Fruit fly (Drosophila melanogaster) whole organism, embryonic: ENCODE data around the gene CG6659.

Source experiments
- B-H1 ChIP-seq: fragments of 200-800 bp; sonication (Bioruptor generic); IDR thresholded peaks from 3 replicates; pipeline ENCODE4 v1.3.6; 2022; ENCODE audit warnings: missing biosample characterization, missing genetic modification characterization
- B-H2 ChIP-seq: fragments of 200-800 bp; sonication (Bioruptor generic); optimal IDR thresholded peaks from 2 replicates; lab custom pipeline; 2018; ENCODE audit warnings: missing biosample characterization, mild to moderate bottlenecking, missing genetic modification characterization
- CG10462 ChIP-seq: fragments of 200-800 bp; sonication (Bioruptor generic); optimal IDR thresholded peaks from 2 replicates; lab custom pipeline; 2016; ENCODE audit warnings: missing biosample characterization, missing genetic modification characterization
- CG10959 ChIP-seq: fragments of 200-800 bp; sonication (Bioruptor generic); IDR thresholded peaks from 2 replicates; pipeline ENCODE4 v1.3.6; 2022; ENCODE audit warnings: missing biosample characterization, missing genetic modification characterization
- CG12155 ChIP-seq: fragments of 200-800 bp; sonication (Bioruptor generic); optimal IDR thresholded peaks from 3 replicates; lab custom pipeline; 2016; ENCODE audit warnings: missing biosample characterization, missing genetic modification characterization
- CG12391 ChIP-seq: fragments of 200-800 bp; sonication (Bioruptor generic); optimal IDR thresholded peaks from 3 replicates; lab custom pipeline; 2018; ENCODE audit warnings: missing biosample characterization, mild to moderate bottlenecking, missing genetic modification characterization, moderate library complexity
- CG12942 ChIP-seq: fragments of 200-800 bp; sonication (Bioruptor generic); optimal IDR thresholded peaks from 3 replicates; lab custom pipeline; 2016; ENCODE audit warnings: missing biosample characterization, missing genetic modification characterization
- CG13894 ChIP-seq: fragments of 200-800 bp; sonication (Bioruptor generic); optimal IDR thresholded peaks from 3 replicates; lab custom pipeline; 2018; ENCODE audit warnings: missing biosample characterization, mild to moderate bottlenecking, missing genetic modification characterization, moderate library complexity
- CG14667 ChIP-seq: fragments of 200-800 bp; sonication (Bioruptor generic); IDR thresholded peaks from 2 replicates; pipeline ENCODE4 v1.3.6; 2022; ENCODE audit warnings: missing biosample characterization, missing genetic modification characterization
- CG17568 ChIP-seq: fragments of 200-800 bp; sonication (Bioruptor generic); optimal IDR thresholded peaks from 2 replicates; lab custom pipeline; 2018; ENCODE audit warnings: missing biosample characterization, mild to moderate bottlenecking, missing genetic modification characterization, moderate library complexity
- CG18619 ChIP-seq: fragments of 200-800 bp; sonication (Bioruptor generic); optimal IDR thresholded peaks from 3 replicates; lab custom pipeline; 2017; ENCODE audit warnings: missing biosample characterization, mild to moderate bottlenecking, missing genetic modification characterization
- CG2116 ChIP-seq: fragments of 200-800 bp; sonication (Bioruptor generic); optimal IDR thresholded peaks from 3 replicates; lab custom pipeline; 2018; ENCODE audit warnings: missing biosample characterization, mild to moderate bottlenecking, missing genetic modification characterization
- CG2889 ChIP-seq: fragments of 200-800 bp; sonication (Bioruptor generic); IDR thresholded peaks from 3 replicates; pipeline ENCODE4 v1.3.6; 2022; ENCODE audit warnings: missing biosample characterization, missing genetic modification characterization
- CG30431 ChIP-seq: fragments of 200-800 bp; sonication (Bioruptor generic); optimal IDR thresholded peaks from 2 replicates; lab custom pipeline; 2017; ENCODE audit warnings: missing biosample characterization, missing genetic modification characterization
- CG31388 ChIP-seq: fragments of 200-800 bp; sonication (Bioruptor generic); optimal IDR thresholded peaks from 2 replicates; lab custom pipeline; 2016; ENCODE audit warnings: missing biosample characterization, missing genetic modification characterization
- CG4328 ChIP-seq: fragments of 200-800 bp; sonication (Bioruptor generic); optimal IDR thresholded peaks from 3 replicates; lab custom pipeline; 2017; ENCODE audit warnings: missing biosample characterization, missing genetic modification reagents, missing genetic modification characterization
- CG43689 ChIP-seq: fragments of 200-800 bp; sonication (Bioruptor generic); IDR thresholded peaks from 2 replicates; pipeline ENCODE4 v1.3.6; 2022; ENCODE audit warnings: missing biosample characterization, missing genetic modification characterization
- CG7556 ChIP-seq: fragments of 200-800 bp; sonication (Bioruptor generic); optimal IDR thresholded peaks from 2 replicates; lab custom pipeline; 2017; ENCODE audit warnings: missing biosample characterization, mild to moderate bottlenecking, missing genetic modification characterization
- CG7987 ChIP-seq: fragments of 200-800 bp; sonication (Bioruptor generic); optimal IDR thresholded peaks from 2 replicates; lab custom pipeline; 2018; ENCODE audit warnings: missing biosample characterization, mild to moderate bottlenecking, missing genetic modification characterization, moderate library complexity
- CG8924 ChIP-seq: fragments of 200-800 bp; optimal IDR thresholded peaks from 3 replicates; lab custom pipeline; 2019; ENCODE audit warnings: missing biosample characterization, mild to moderate bottlenecking, missing genetic modification characterization, moderate library complexity
- CG9609 ChIP-seq: fragments of 200-800 bp; sonication (Bioruptor generic); optimal IDR thresholded peaks from 3 replicates; lab custom pipeline; 2016; ENCODE audit warnings: missing biosample characterization, missing genetic modification characterization
- Camta ChIP-seq: fragments of 200-800 bp; sonication (Bioruptor generic); optimal IDR thresholded peaks from 2 replicates; lab custom pipeline; 2016; ENCODE audit warnings: missing biosample characterization, missing genetic modification characterization
- Chrac-16 ChIP-seq: fragments of 200-800 bp; sonication (Bioruptor generic); optimal IDR thresholded peaks from 3 replicates; lab custom pipeline; 2016; ENCODE audit warnings: missing biosample characterization, missing genetic modification characterization
- Dbx ChIP-seq: fragments of 200-800 bp; sonication (Bioruptor generic); IDR thresholded peaks from 3 replicates; pipeline ENCODE4 v1.3.6; 2022; ENCODE audit warnings: missing biosample characterization, missing genetic modification characterization
- Doc2 ChIP-seq: fragments of 200-800 bp; sonication (Bioruptor generic); IDR thresholded peaks from 2 replicates; pipeline ENCODE4 v1.3.6; 2022; ENCODE audit warnings: missing biosample characterization, missing genetic modification characterization
- ERR ChIP-seq: fragments of 200-800 bp; sonication (Bioruptor generic); optimal IDR thresholded peaks from 2 replicates; lab custom pipeline; 2016; ENCODE audit warnings: missing biosample characterization, missing genetic modification characterization
- Gug ChIP-seq: fragments of 200-800 bp; sonication (Bioruptor generic); IDR thresholded peaks from 4 replicates; pipeline ENCODE4 v1.3.6; 2022; ENCODE audit warnings: missing biosample characterization, missing genetic modification characterization
- HmgD ChIP-seq: fragments of 200-800 bp; sonication (Bioruptor generic); optimal IDR thresholded peaks from 3 replicates; lab custom pipeline; 2016; ENCODE audit warnings: missing biosample characterization, missing genetic modification characterization
- Meics ChIP-seq: fragments of 200-800 bp; sonication (Bioruptor generic); optimal IDR thresholded peaks from 2 replicates; lab custom pipeline; 2017; ENCODE audit warnings: missing biosample characterization, mild to moderate bottlenecking, missing genetic modification characterization
- ara ChIP-seq: fragments of 200-800 bp; sonication (Bioruptor generic); IDR thresholded peaks from 2 replicates; pipeline ENCODE4 v1.3.6; 2022; ENCODE audit warnings: missing biosample characterization, missing genetic modification characterization
- bab2 ChIP-seq: fragments of 200-800 bp; sonication (Bioruptor generic); optimal IDR thresholded peaks from 2 replicates; lab custom pipeline; 2016; ENCODE audit warnings: missing biosample characterization, missing genetic modification characterization
- corto ChIP-seq: fragments of 200-800 bp; sonication (Bioruptor generic); optimal IDR thresholded peaks from 2 replicates; lab custom pipeline; 2016; ENCODE audit warnings: missing biosample characterization, mild to moderate bottlenecking, missing genetic modification characterization, moderate library complexity
- crp ChIP-seq, 2 experiments: fragments of 200-800 bp; sonication (Bioruptor generic); optimal IDR thresholded peaks; 2 replicates in 1 of 2; 3 replicates in 1 of 2; lab custom pipeline; 2017; ENCODE audit warnings: missing biosample characterization in 2 of 2, missing genetic modification characterization in 2 of 2, mild to moderate bottlenecking in 1 of 2, moderate library complexity in 1 of 2
- dmrt11E ChIP-seq: fragments of 200-800 bp; sonication (Bioruptor generic); optimal IDR thresholded peaks from 3 replicates; lab custom pipeline; 2018; ENCODE audit warnings: missing biosample characterization, mild to moderate bottlenecking, missing genetic modification characterization, moderate library complexity
- dysf ChIP-seq: fragments of 200-800 bp; sonication (Bioruptor generic); IDR thresholded peaks from 3 replicates; pipeline ENCODE4 v1.3.6; 2022; ENCODE audit warnings: missing biosample characterization, missing genetic modification characterization
- ken ChIP-seq: fragments of 200-800 bp; sonication (Bioruptor generic); IDR thresholded peaks from 3 replicates; pipeline ENCODE4 v1.3.6; 2022; ENCODE audit warnings: missing biosample characterization, missing genetic modification characterization
- nau ChIP-seq: fragments of 200-800 bp; sonication (Bioruptor generic); optimal IDR thresholded peaks from 3 replicates; lab custom pipeline; 2017; ENCODE audit warnings: missing biosample characterization, mild to moderate bottlenecking, missing genetic modification characterization, missing genetic modification reagents
- oc ChIP-seq: fragments of 200-800 bp; sonication (Bioruptor generic); optimal IDR thresholded peaks from 2 replicates; lab custom pipeline; 2018; ENCODE audit warnings: missing biosample characterization, mild to moderate bottlenecking, missing genetic modification characterization, moderate library complexity
- onecut ChIP-seq: fragments of 200-800 bp; sonication (Bioruptor generic); IDR thresholded peaks from 2 replicates; pipeline ENCODE4 v1.3.6; 2022; ENCODE audit warnings: missing biosample characterization, missing genetic modification characterization
- org-1 ChIP-seq: fragments of 200-800 bp; sonication (Bioruptor generic); optimal IDR thresholded peaks from 2 replicates; lab custom pipeline; 2017; ENCODE audit warnings: missing biosample characterization, missing genetic modification characterization
- pb ChIP-seq: fragments of 200-800 bp; sonication (Bioruptor generic); optimal IDR thresholded peaks from 3 replicates; lab custom pipeline; 2016; ENCODE audit warnings: missing biosample characterization, missing genetic modification characterization
- pita ChIP-seq: fragments of 200-800 bp; sonication (Bioruptor generic); optimal IDR thresholded peaks from 2 replicates; lab custom pipeline; 2017; ENCODE audit warnings: missing biosample characterization, mild to moderate bottlenecking, missing genetic modification characterization
- shn ChIP-seq: fragments of 200-800 bp; sonication (Bioruptor generic); optimal IDR thresholded peaks from 3 replicates; lab custom pipeline; 2016; ENCODE audit warnings: missing biosample characterization, missing genetic modification characterization
- slbo ChIP-seq: fragments of 200-800 bp; sonication (Bioruptor generic); IDR thresholded peaks from 2 replicates; pipeline ENCODE4 v1.3.6; 2022; ENCODE audit warnings: missing biosample characterization, missing genetic modification characterization
- so ChIP-seq: fragments of 200-800 bp; sonication (Bioruptor generic); IDR thresholded peaks from 3 replicates; pipeline ENCODE4 v1.3.6; 2022; ENCODE audit warnings: missing biosample characterization, missing genetic modification characterization
- sob ChIP-seq: fragments of 200-800 bp; sonication (Bioruptor generic); IDR thresholded peaks from 2 replicates; pipeline ENCODE4 v1.3.6; 2022; ENCODE audit warnings: missing biosample characterization, missing genetic modification characterization
- stwl ChIP-seq: fragments of 200-800 bp; sonication (Bioruptor generic); optimal IDR thresholded peaks from 3 replicates; lab custom pipeline; 2018; ENCODE audit warnings: missing biosample characterization, mild to moderate bottlenecking, missing genetic modification characterization, moderate library complexity
- tap ChIP-seq: fragments of 200-800 bp; optimal IDR thresholded peaks from 3 replicates; lab custom pipeline; 2019; ENCODE audit warnings: missing biosample characterization, mild to moderate bottlenecking, missing genetic modification characterization, moderate library complexity
- tna ChIP-seq: fragments of 200-800 bp; sonication (Bioruptor generic); IDR thresholded peaks from 2 replicates; pipeline ENCODE4 v1.3.6; 2022; ENCODE audit warnings: missing biosample characterization, missing genetic modification characterization; ENCODE audit not compliant: partially characterized antibody
- usp ChIP-seq: fragments of >200 bp; optimal IDR thresholded peaks from 2 replicates; lab custom pipeline; 2017; ENCODE audit warnings: missing biosample characterization, missing genetic modification characterization
- zen2 ChIP-seq: fragments of 200-800 bp; sonication (Bioruptor generic); IDR thresholded peaks from 3 replicates; pipeline ENCODE4 v1.3.6; 2022; ENCODE audit warnings: missing biosample characterization, missing genetic modification characterization; ENCODE audit not compliant: partially characterized antibody

The CG6659 gene

DNA sequence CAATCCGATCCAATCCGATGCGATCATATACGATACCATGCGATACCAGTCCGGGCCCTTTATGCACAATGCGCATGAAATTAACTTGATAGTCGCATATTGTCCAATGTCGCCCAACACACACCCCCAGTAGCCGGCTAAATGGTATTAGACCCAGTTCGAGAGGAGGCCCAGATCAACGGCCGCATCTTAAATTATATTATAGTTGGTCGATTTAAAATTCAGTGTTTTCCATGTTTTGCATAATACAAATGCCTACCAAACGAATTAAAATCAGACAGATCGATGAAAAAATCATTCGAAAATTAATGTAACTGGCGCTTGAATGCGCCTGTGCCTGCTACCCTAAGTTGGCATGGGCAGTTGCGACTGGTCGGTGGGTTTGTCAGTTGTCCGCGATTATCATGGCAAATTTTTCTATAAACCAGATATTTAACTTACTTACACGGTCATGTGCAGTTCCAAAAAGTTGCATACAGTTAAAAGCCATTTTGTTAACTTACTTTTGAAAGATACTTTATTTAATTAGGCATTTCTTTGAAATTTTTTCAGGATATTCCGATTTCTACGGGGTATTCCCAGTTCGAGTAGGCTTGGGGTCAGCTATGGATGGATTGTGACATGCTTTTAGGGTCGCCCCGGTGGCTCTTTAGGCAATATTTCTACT is 12.9 kb upstream of the CG6659 start (continued):
- TF ChIP-seq slbo (GFP tag; lab: Robert Waterston, UW) (0 out of 2 replicates have a peak, but pooled peaks have one; percentile 22), Meics (GFP tag; lab: Kevin White, UChicago) (no peak), CG10959 (GFP tag; lab: Robert Waterston, UW) (no peak), CG9609 (no peak), zen2 (GFP tag; lab: Robert Waterston, UW) (no peak), Chrac-16 (GFP tag; lab: Kevin White, UChicago) (no peak), nau (no peak), CG7987 (GFP tag; lab: Kevin White, UChicago) (no peak), bab2 (no peak), oc (no peak), tna (GFP tag; lab: Robert Waterston, UW) (no peak), pb (no peak), CG12942 (GFP tag; lab: Kevin White, UChicago) (no peak), onecut (GFP tag; lab: Robert Waterston, UW) (no peak), CG18619 (GFP tag; lab: Kevin White, UChicago) (no peak), Camta (GFP tag; lab: Kevin White, UChicago) (no peak), crp (GFP tag; optimal IDR thresholded peaks at IDR 0.05; lab: Kevin White, UChicago) (no peak), B-H2 (no peak), HmgD (GFP tag; lab: Kevin White, UChicago) (no peak), corto (GFP tag; lab: Kevin White, UChicago) (no peak), usp (GFP tag; lab: Kevin White, UChicago) (no peak), CG7556 (GFP tag; lab: Kevin White, UChicago) (peak; percentile 8), Gug (GFP tag; lab: Robert Waterston, UW) (no peak), CG31388 (GFP tag; lab: Kevin White, UChicago) (no peak), CG17568 (GFP tag; lab: Kevin White, UChicago) (no peak), tap (tag; lab: Kevin White, UChicago) (no peak), ERR (no peak), pita (GFP tag; lab: Kevin White, UChicago) (no peak), dmrt11E (tag; lab: Kevin White, UChicago) (no peak), org-1 (GFP tag; lab: Kevin White, UChicago) (no peak), CG13894 (no peak), CG30431 (GFP tag; lab: Kevin White, UChicago) (no peak), CG10462 (GFP tag; lab: Kevin White, UChicago) (no peak), CG2116 (no peak), ara (GFP tag; lab: Robert Waterston, UW) (0 out of 2 replicates have a peak, but pooled peaks have one; percentile 36), CG4328 (GFP tag; lab: Kevin White, UChicago) (no peak), CG8924 (tag; lab: Kevin White, UChicago) (no peak), CG43689 (GFP tag; lab: Robert Waterston, UW) (no peak), so (GFP tag; lab: Robert Waterston, UW) (no peak), shn (GFP tag; lab: Kevin White, UChicago) (no peak), CG12391 (peak; percentile 4), CG14667 (GFP tag; lab: Robert Waterston, UW) (no peak), Doc2 (GFP tag; lab: Robert Waterston, UW) (no peak), CG2889 (no peak), B-H1 (GFP tag; lab: Robert Waterston, UW) (no peak), dysf (GFP tag; lab: Robert Waterston, UW) (peak; percentile 70), CG12155 (GFP tag; lab: Kevin White, UChicago) (no peak), sob (GFP tag; lab: Robert Waterston, UW) (no peak; the same call in 1 of the 2 replicates), ken (GFP tag; lab: Robert Waterston, UW) (no peak), Dbx (GFP tag; lab: Robert Waterston, UW) (no peak), stwl (no peak)
